Fruit fly (Drosophila melanogaster) whole organism, wandering third instar larva: ENCODE data around the gene tutl.

Experiments
- CG9705 ChIP-seq: fragments of 200-800 bp; sonication (Bioruptor generic); optimal IDR thresholded peaks from 2 replicates; lab custom pipeline; 2018; ENCODE audit warnings: missing biosample characterization, mild to moderate bottlenecking, missing genetic modification characterization
- Dfd ChIP-seq: fragments of >200 bp; optimal IDR thresholded peaks from 2 replicates; lab custom pipeline; 2017; ENCODE audit warnings: missing biosample characterization, missing genetic modification characterization
- HLH106 ChIP-seq: fragments of 200-800 bp; optimal IDR thresholded peaks from 3 replicates; lab custom pipeline; 2019; ENCODE audit warnings: missing biosample characterization, mild to moderate bottlenecking, missing genetic modification characterization, moderate library complexity
- Hr78 ChIP-seq: fragments of >200 bp; optimal IDR thresholded peaks from 2 replicates; lab custom pipeline; 2017; ENCODE audit warnings: missing biosample characterization, missing genetic modification characterization
- dsf ChIP-seq: sonication (Bioruptor generic); optimal IDR thresholded peaks from 2 replicates; lab custom pipeline; 2016; ENCODE audit warnings: missing biosample characterization, missing genetic modification characterization, borderline replicate concordance
- h ChIP-seq: fragments of 200-800 bp; sonication (Bioruptor generic); optimal IDR thresholded peaks from 3 replicates; lab custom pipeline; 2016; ENCODE audit warnings: missing biosample characterization, mild to moderate bottlenecking, missing genetic modification characterization
- lola ChIP-seq: fragments of >200 bp; optimal IDR thresholded peaks from 2 replicates; lab custom pipeline; 2017; ENCODE audit warnings: missing biosample characterization, missing genetic modification characterization
- sv ChIP-seq: fragments of 200-800 bp; sonication (Bioruptor generic); optimal IDR thresholded peaks from 3 replicates; lab custom pipeline; 2016; ENCODE audit warnings: missing biosample characterization, missing genetic modification characterization
- woc ChIP-seq: sonication (Bioruptor generic); optimal IDR thresholded peaks from 2 replicates; lab custom pipeline; 2016; ENCODE audit warnings: missing biosample characterization, mild to moderate bottlenecking, missing genetic modification characterization

dm6 chr2L:4339780-4340694 is 57.1 kb downstream of the tutl start:
- TF ChIP-seq lola (GFP tag; lab: Kevin White, UChicago) (no peak), HLH106 (tag; lab: Kevin White, UChicago) (no peak), woc (GFP tag; lab: Kevin White, UChicago) (no peak), Hr78 (GFP tag; lab: Kevin White, UChicago) (no peak), h (no peak), CG9705 (GFP tag; lab: Kevin White, UChicago) (no peak), dsf (GFP tag; lab: Kevin White, UChicago) (no peak), sv (no peak), Dfd (GFP tag; lab: Kevin White, UChicago) (no peak)
